Worm (Caenorhabditis elegans) whole organism, L3 larva: ENCODE data around the gene nlp-1.
A peak's percentile ranks its signal among the peaks of the same experiment; 100 is the strongest.

Source experiments
- R02D3.7 ChIP-seq: fragments of 150-350 bp; optimal IDR thresholded peaks from 2 replicates; lab custom pipeline; 2014; ENCODE audit warnings: missing biosample characterization, missing genetic modification characterization
- ZK546.5 ChIP-seq: sonication (generic microtip); optimal IDR thresholded peaks from 2 replicates; lab custom pipeline; 2017; ENCODE audit warnings: missing biosample characterization, missing genetic modification characterization
- aly-2 ChIP-seq: fragments of 150-350 bp; optimal IDR thresholded peaks from 2 replicates; lab custom pipeline; 2014; ENCODE audit warnings: missing biosample characterization, missing genetic modification characterization
- ama-1 ChIP-seq: fragments of 150-350 bp; optimal IDR thresholded peaks from 2 replicates; lab custom pipeline; 2018
- ceh-16 ChIP-seq: sonication (generic microtip); optimal IDR thresholded peaks from 2 replicates; lab custom pipeline; 2017; ENCODE audit warnings: missing biosample characterization, missing genetic modification characterization
- ceh-28 ChIP-seq: fragments of 150-350 bp; optimal IDR thresholded peaks from 2 replicates; lab custom pipeline; 2014; ENCODE audit warnings: missing biosample characterization, missing genetic modification reagents, missing genetic modification characterization
- ceh-82 ChIP-seq: fragments of 150-350 bp; optimal IDR thresholded peaks from 2 replicates; lab custom pipeline; 2014; ENCODE audit warnings: missing biosample characterization, missing genetic modification characterization
- ceh-9 ChIP-seq: sonication (generic microtip); optimal IDR thresholded peaks from 2 replicates; lab custom pipeline; 2018; ENCODE audit warnings: missing biosample characterization, missing genetic modification characterization
- daf-12 ChIP-seq: fragments of 150-350 bp; optimal IDR thresholded peaks from 2 replicates; lab custom pipeline; 2014; ENCODE audit warnings: missing biosample characterization, missing genetic modification reagents, missing genetic modification characterization
- egl-27 ChIP-seq: sonication (generic microtip); optimal IDR thresholded peaks from 4 replicates; lab custom pipeline; 2017; ENCODE audit warnings: missing biosample characterization, missing genetic modification reagents, missing genetic modification characterization
- egl-5 ChIP-seq: fragments of 150-350 bp; optimal IDR thresholded peaks from 2 replicates; lab custom pipeline; 2017; ENCODE audit warnings: missing biosample characterization, missing genetic modification reagents, missing genetic modification characterization, inconsistent platforms
- elt-1 ChIP-seq: fragments of 150-350 bp; optimal IDR thresholded peaks from 2 replicates; lab custom pipeline; 2014; ENCODE audit warnings: missing biosample characterization, missing genetic modification characterization
- elt-2 ChIP-seq: sonication (generic microtip); optimal IDR thresholded peaks from 2 replicates; lab custom pipeline; 2016; ENCODE audit warnings: missing genetic modification reagents, mild to moderate bottlenecking, missing genetic modification characterization, missing compliant biosample characterization
- elt-3 ChIP-seq, 3 experiments: fragments of 150-350 bp in 1 of 3; sonication (generic microtip) in 2 of 3; optimal IDR thresholded peaks; 2 replicates in 2 of 3; 4 replicates in 1 of 3; lab custom pipeline; 2014 to 2017; ENCODE audit warnings: missing biosample characterization in 3 of 3, missing genetic modification characterization in 3 of 3
- eor-1 ChIP-seq, 2 experiments: fragments of 150-350 bp; optimal IDR thresholded peaks; 2 replicates each; lab custom pipeline; 2014 to 2018; ENCODE audit warnings: missing biosample characterization in 2 of 2, missing genetic modification characterization in 2 of 2
- fkh-10 ChIP-seq: sonication (generic microtip); optimal IDR thresholded peaks from 2 replicates; lab custom pipeline; 2017; ENCODE audit warnings: missing biosample characterization, missing genetic modification reagents, missing genetic modification characterization
- fkh-2 ChIP-seq: fragments of 150-350 bp; optimal IDR thresholded peaks from 2 replicates; lab custom pipeline; 2014; ENCODE audit warnings: missing biosample characterization, missing genetic modification reagents, missing genetic modification characterization
- fos-1 ChIP-seq: fragments of 150-350 bp; optimal IDR thresholded peaks from 2 replicates; lab custom pipeline; 2014; ENCODE audit warnings: missing biosample characterization, missing genetic modification characterization
- hmg-11 ChIP-seq: sonication (generic microtip); optimal IDR thresholded peaks from 2 replicates; lab custom pipeline; 2016; ENCODE audit warnings: missing genetic modification characterization, missing compliant biosample characterization
- jun-1 ChIP-seq: fragments of 150-350 bp; optimal IDR thresholded peaks from 2 replicates; lab custom pipeline; 2014; ENCODE audit warnings: missing biosample characterization, missing genetic modification reagents, missing genetic modification characterization
- lin-15B ChIP-seq: fragments of 150-350 bp; optimal IDR thresholded peaks from 2 replicates; lab custom pipeline; 2014; ENCODE audit warnings: missing biosample characterization, missing genetic modification characterization
- lin-39 ChIP-seq: fragments of 150-350 bp; optimal IDR thresholded peaks from 2 replicates; lab custom pipeline; 2018; ENCODE audit warnings: missing biosample characterization, missing genetic modification reagents, missing genetic modification characterization
- lsy-12 ChIP-seq: sonication (generic microtip); optimal IDR thresholded peaks from 2 replicates; lab custom pipeline; 2016; ENCODE audit warnings: mild to moderate bottlenecking, missing genetic modification characterization, missing compliant biosample characterization
- mdl-1 ChIP-seq: fragments of 150-350 bp; optimal IDR thresholded peaks from 2 replicates; lab custom pipeline; 2014; ENCODE audit warnings: missing biosample characterization, missing genetic modification characterization
- mml-1 ChIP-seq: fragments of 150-350 bp; sonication (generic microtip); optimal IDR thresholded peaks from 3 replicates; lab custom pipeline; 2014; ENCODE audit warnings: missing biosample characterization, missing genetic modification characterization
- nfya-1 ChIP-seq: sonication (generic microtip); optimal IDR thresholded peaks from 2 replicates; lab custom pipeline; 2017; ENCODE audit warnings: missing genetic modification characterization, mild to moderate bottlenecking, missing compliant biosample characterization, antibody characterized with exemption, moderate library complexity; ENCODE audit not compliant: insufficient read depth
- nhr-11 ChIP-seq: fragments of 150-350 bp; optimal IDR thresholded peaks from 2 replicates; lab custom pipeline; 2014; ENCODE audit warnings: missing biosample characterization, missing genetic modification characterization
- nhr-12 ChIP-seq: fragments of 150-350 bp; optimal IDR thresholded peaks from 2 replicates; lab custom pipeline; 2014; ENCODE audit warnings: missing biosample characterization, missing genetic modification characterization
- nhr-23 ChIP-seq: fragments of 150-350 bp; optimal IDR thresholded peaks from 2 replicates; lab custom pipeline; 2014; ENCODE audit warnings: missing biosample characterization, missing genetic modification reagents, missing genetic modification characterization
- nhr-237 ChIP-seq: fragments of 150-350 bp; optimal IDR thresholded peaks from 2 replicates; lab custom pipeline; 2014; ENCODE audit warnings: missing biosample characterization, missing genetic modification characterization
- nhr-25 ChIP-seq: sonication (generic microtip); optimal IDR thresholded peaks from 2 replicates; lab custom pipeline; 2017; ENCODE audit warnings: missing biosample characterization, missing genetic modification characterization
- nhr-28 ChIP-seq: fragments of 150-350 bp; optimal IDR thresholded peaks from 2 replicates; lab custom pipeline; 2014; ENCODE audit warnings: missing biosample characterization, missing genetic modification characterization
- nhr-43 ChIP-seq: sonication (generic microtip); optimal IDR thresholded peaks from 2 replicates; lab custom pipeline; 2016; ENCODE audit warnings: mild to moderate bottlenecking, missing genetic modification characterization, missing compliant biosample characterization; ENCODE audit not compliant: poor library complexity, severe bottlenecking
- nhr-67 ChIP-seq: fragments of 150-350 bp; optimal IDR thresholded peaks from 2 replicates; lab custom pipeline; 2014; ENCODE audit warnings: missing biosample characterization, missing genetic modification characterization
- nhr-76 ChIP-seq: fragments of 150-350 bp; sonication (generic microtip); optimal IDR thresholded peaks from 5 replicates; lab custom pipeline; 2014; ENCODE audit warnings: missing biosample characterization, missing genetic modification characterization
- nhr-77 ChIP-seq: fragments of 150-350 bp; optimal IDR thresholded peaks from 2 replicates; lab custom pipeline; 2014; ENCODE audit warnings: missing biosample characterization, missing genetic modification characterization
- pha-4 ChIP-seq: fragments of 150-350 bp; optimal IDR thresholded peaks from 2 replicates; lab custom pipeline; 2014; ENCODE audit warnings: missing biosample characterization, missing genetic modification reagents, missing genetic modification characterization
- pqm-1 ChIP-seq: fragments of 150-350 bp; optimal IDR thresholded peaks from 2 replicates; lab custom pipeline; 2017; ENCODE audit warnings: missing biosample characterization, missing genetic modification characterization, inconsistent platforms
- sea-2 ChIP-seq: fragments of 150-350 bp; sonication (generic microtip); optimal IDR thresholded peaks from 4 replicates; lab custom pipeline; 2014; ENCODE audit warnings: missing biosample characterization, missing genetic modification reagents, missing genetic modification characterization
- skn-1 ChIP-seq: fragments of 150-350 bp; optimal IDR thresholded peaks from 2 replicates; lab custom pipeline; 2014; ENCODE audit warnings: missing biosample characterization, missing genetic modification characterization
- snpc-4 ChIP-seq: fragments of 150-350 bp; optimal IDR thresholded peaks from 2 replicates; lab custom pipeline; 2014; ENCODE audit warnings: missing biosample characterization, missing genetic modification characterization
- tbx-2 ChIP-seq: sonication (generic microtip); optimal IDR thresholded peaks from 2 replicates; lab custom pipeline; 2016; ENCODE audit warnings: mild to moderate bottlenecking, missing genetic modification characterization, missing compliant biosample characterization
- unc-39 ChIP-seq: sonication (generic microtip); optimal IDR thresholded peaks from 4 replicates; lab custom pipeline; 2017; ENCODE audit warnings: missing biosample characterization, missing genetic modification characterization
- unc-62 ChIP-seq: fragments of 150-350 bp; sonication (generic microtip); optimal IDR thresholded peaks from 4 replicates; lab custom pipeline; 2014; ENCODE audit warnings: missing biosample characterization, missing genetic modification reagents, missing genetic modification characterization
- zag-1 ChIP-seq: fragments of 150-350 bp; optimal IDR thresholded peaks from 2 replicates; lab custom pipeline; 2014; ENCODE audit warnings: missing biosample characterization, missing genetic modification characterization
- ztf-11 ChIP-seq: fragments of 150-350 bp; optimal IDR thresholded peaks from 2 replicates; lab custom pipeline; 2014; ENCODE audit warnings: missing biosample characterization, missing genetic modification characterization
- ztf-4 ChIP-seq: fragments of 150-350 bp; optimal IDR thresholded peaks from 2 replicates; lab custom pipeline; 2014; ENCODE audit warnings: missing biosample characterization, missing genetic modification characterization

Gene nlp-1

ce11 chrX:3727274-3727673 is at the start of gene nlp-1:
Gene nlp-1, plus strand, starts transcription at chrX:3727574.
- TF ChIP-seq snpc-4 (tag; lab: Kevin White, UChicago) (no peak), lin-39 (tag; lab: Kevin White, UChicago) (no peak), pha-4 (no peak), nhr-76 (tag; lab: Kevin White, UChicago) (no peak), elt-1 (no peak), nhr-77 (tag; lab: Kevin White, UChicago) (no peak), aly-2 (tag; lab: Kevin White, UChicago) (no peak), skn-1 (tag; lab: Kevin White, UChicago) (no peak), fkh-10 (no peak)

DNA sequence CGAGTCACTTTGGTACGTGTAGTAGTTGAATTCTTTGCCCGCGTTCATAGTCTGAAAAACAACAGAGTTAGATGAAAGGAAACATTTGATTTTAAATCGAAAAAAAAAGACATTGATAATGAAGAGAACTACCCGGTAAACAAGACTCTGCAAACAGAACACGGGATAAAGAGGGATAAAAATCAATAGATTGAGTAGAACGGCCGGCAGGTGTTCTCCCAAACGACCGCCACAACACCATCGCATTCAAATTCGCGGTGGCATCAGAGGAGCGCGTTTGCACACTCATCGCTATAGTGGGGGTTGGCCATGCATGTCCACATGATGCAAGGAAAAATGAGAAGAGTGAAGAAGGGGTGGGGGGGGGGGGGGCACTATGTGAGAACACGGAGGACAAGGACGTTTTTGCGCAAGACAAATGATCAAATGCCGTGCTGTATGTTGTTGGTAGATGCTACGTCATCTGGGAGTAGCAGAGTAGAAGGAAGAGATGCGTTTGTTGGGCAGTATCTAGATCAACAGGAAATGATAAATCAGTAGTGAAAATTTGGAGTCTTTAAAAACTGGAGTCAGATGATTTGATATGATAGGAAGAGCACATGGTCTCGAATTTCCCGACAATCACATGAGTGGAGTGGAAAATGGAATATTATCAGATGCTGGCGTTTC is 48.7 kb upstream of the nlp-1 start, which contains the start of gene tag-52:
Gene tag-52 (minus strand): TSS at position 51 of the 669 bp plus-strand sequence.
- TF ChIP-seq ceh-82 (tag; lab: Kevin White, UChicago): no peak
- no peak for TF ChIP-seq nhr-77 (tag; lab: Kevin White, UChicago)
- peak; percentile 46 for TF ChIP-seq skn-1 (tag; lab: Kevin White, UChicago)
- no peak for TF ChIP-seq unc-62
- no peak for TF ChIP-seq mdl-1
- TF ChIP-seq snpc-4 (tag; lab: Kevin White, UChicago): no peak
- TF ChIP-seq ceh-16: no peak
- no peak for TF ChIP-seq tbx-2
- TF ChIP-seq elt-3 (tag; optimal IDR thresholded peaks at IDR 0.05; lab: Kevin White, UChicago): no peak
- TF ChIP-seq nhr-11 (tag; lab: Kevin White, UChicago): no peak
- peak; percentile 9 for TF ChIP-seq nhr-43 (tag; lab: Kevin White, UChicago)
- no peak for TF ChIP-seq aly-2 (tag; lab: Kevin White, UChicago)
- no peak for TF ChIP-seq nhr-23
- peak; percentile 32 for TF ChIP-seq lin-15B
- no peak for TF ChIP-seq fos-1 (tag; lab: Kevin White, UChicago)
- peak; percentile 8 for TF ChIP-seq nhr-25
- no peak for TF ChIP-seq daf-12 (tag; lab: Kevin White, UChicago)
- TF ChIP-seq ZK546.5 (tag; lab: Kevin White, UChicago): no peak
- no peak for TF ChIP-seq ztf-4 (tag; lab: Kevin White, UChicago)
- no peak for TF ChIP-seq hmg-11 (tag; lab: Kevin White, UChicago)
- TF ChIP-seq mml-1: no peak
- no peak for TF ChIP-seq nhr-76 (tag; lab: Kevin White, UChicago)
- no peak for TF ChIP-seq ztf-11 (tag; lab: Kevin White, UChicago)
- TF ChIP-seq nhr-12: no peak
- TF ChIP-seq nhr-67 (tag; lab: Kevin White, UChicago): no peak
- TF ChIP-seq egl-5: peak; percentile 63
- TF ChIP-seq eor-1 (tag; optimal IDR thresholded peaks at IDR 0.05; lab: Kevin White, UChicago): no peak
- peak; percentile 41 for TF ChIP-seq pha-4
- TF ChIP-seq ceh-9 (tag; lab: Kevin White, UChicago): no peak
- peak; percentile 31 for TF ChIP-seq nfya-1 (tag; lab: Kevin White, UChicago)
- TF ChIP-seq fkh-10: no peak
- no peak for TF ChIP-seq ceh-28 (tag; lab: Kevin White, UChicago)
- no peak for TF ChIP-seq fkh-2
- TF ChIP-seq lin-39 (tag; lab: Kevin White, UChicago): peak; percentile 53
- TF ChIP-seq pqm-1: peak; percentile 67
- TF ChIP-seq lsy-12 (tag; lab: Kevin White, UChicago): peak; percentile 47
- TF ChIP-seq elt-2 (tag; lab: Kevin White, UChicago): peak; percentile 86
- no peak for TF ChIP-seq nhr-237 (tag; lab: Kevin White, UChicago)
- TF ChIP-seq ama-1 (lab: Kevin White, UChicago): no peak
- no peak for TF ChIP-seq R02D3.7
- TF ChIP-seq nhr-28 (tag; lab: Kevin White, UChicago): no peak
- no peak for TF ChIP-seq unc-39 (tag; lab: Kevin White, UChicago)
- TF ChIP-seq elt-1: peak; percentile 50
- TF ChIP-seq sea-2 (GFP tag; lab: Kevin White, UChicago): no peak
- no peak for TF ChIP-seq zag-1 (tag; lab: Kevin White, UChicago)
- TF ChIP-seq jun-1 (tag; lab: Kevin White, UChicago): peak; percentile 50
- no peak for TF ChIP-seq egl-27
